Fruit fly (Drosophila melanogaster) whole organism, embryonic: ENCODE measurements around the gene CG15475.

Experiments
- Ada2b ChIP-seq: fragments of 200-800 bp; sonication (Bioruptor generic); IDR thresholded peaks from 2 replicates; pipeline ENCODE4 v1.3.6; 2022; ENCODE audit warnings: missing biosample characterization, missing genetic modification characterization
- CG10274 ChIP-seq: fragments of 200-800 bp; sonication (Bioruptor generic); optimal IDR thresholded peaks from 3 replicates; lab custom pipeline; 2017; ENCODE audit warnings: missing biosample characterization, mild to moderate bottlenecking, missing genetic modification characterization
- CG11696 ChIP-seq: fragments of 200-800 bp; sonication (Bioruptor generic); IDR thresholded peaks from 2 replicates; pipeline ENCODE4 v1.3.6; 2022; ENCODE audit warnings: missing biosample characterization, missing genetic modification characterization
- CG12299 ChIP-seq: fragments of 200-800 bp; sonication (Bioruptor generic); optimal IDR thresholded peaks from 2 replicates; lab custom pipeline; 2018; ENCODE audit warnings: missing biosample characterization, mild to moderate bottlenecking, missing genetic modification characterization
- CG15601 ChIP-seq: fragments of 200-800 bp; sonication (Bioruptor generic); optimal IDR thresholded peaks from 3 replicates; lab custom pipeline; 2019; ENCODE audit warnings: missing biosample characterization, mild to moderate bottlenecking, missing genetic modification characterization, moderate library complexity
- CG15696 ChIP-seq: fragments of 200-800 bp; sonication (Bioruptor generic); optimal IDR thresholded peaks from 2 replicates; lab custom pipeline; 2019; ENCODE audit warnings: missing biosample characterization, mild to moderate bottlenecking, missing genetic modification characterization, moderate library complexity
- CG18476 ChIP-seq: fragments of 200-800 bp; sonication (Bioruptor generic); optimal IDR thresholded peaks from 2 replicates; lab custom pipeline; 2016; ENCODE audit warnings: missing biosample characterization, mild to moderate bottlenecking, missing genetic modification characterization
- CG2129 ChIP-seq: fragments of 200-800 bp; sonication (Bioruptor generic); IDR thresholded peaks from 2 replicates; pipeline ENCODE4 v1.3.6; 2022; ENCODE audit warnings: missing biosample characterization, missing genetic modification characterization; ENCODE audit not compliant: partially characterized antibody
- CG2199 ChIP-seq: fragments of 200-800 bp; sonication (Bioruptor generic); IDR thresholded peaks from 3 replicates; pipeline ENCODE4 v1.3.6; 2022; ENCODE audit warnings: missing biosample characterization, missing genetic modification characterization
- CG31388 ChIP-seq: fragments of 200-800 bp; sonication (Bioruptor generic); optimal IDR thresholded peaks from 2 replicates; lab custom pipeline; 2016; ENCODE audit warnings: missing biosample characterization, missing genetic modification characterization
- CG32772 ChIP-seq: fragments of 200-800 bp; sonication (Bioruptor generic); IDR thresholded peaks from 2 replicates; pipeline ENCODE4 v1.3.6; 2022; ENCODE audit warnings: missing biosample characterization, missing genetic modification characterization
- CG3838 ChIP-seq: fragments of 200-800 bp; sonication (Bioruptor generic); optimal IDR thresholded peaks from 3 replicates; lab custom pipeline; 2016; ENCODE audit warnings: missing biosample characterization, missing genetic modification characterization
- CG4854 ChIP-seq: fragments of 200-800 bp; sonication (Bioruptor generic); optimal IDR thresholded peaks from 2 replicates; lab custom pipeline; 2016; ENCODE audit warnings: missing biosample characterization, missing genetic modification characterization, inconsistent platforms
- CG6813 ChIP-seq: fragments of 200-800 bp; sonication (Bioruptor generic); optimal IDR thresholded peaks from 2 replicates; lab custom pipeline; 2017; ENCODE audit warnings: missing biosample characterization, missing genetic modification characterization, mild to moderate bottlenecking, moderate library complexity, missing genetic modification reagents
- CG8089 ChIP-seq: fragments of 200-800 bp; sonication (Bioruptor generic); optimal IDR thresholded peaks from 3 replicates; lab custom pipeline; 2016; ENCODE audit warnings: missing biosample characterization, missing genetic modification characterization
- CG8290 ChIP-seq, 3 experiments: fragments of 200-800 bp; sonication (Bioruptor generic); optimal IDR thresholded peaks; 2 replicates each; lab custom pipeline; 2016 to 2019; ENCODE audit warnings: missing biosample characterization in 3 of 3, missing genetic modification characterization in 3 of 3, mild to moderate bottlenecking in 2 of 3, moderate library complexity in 1 of 3
- CG8388 ChIP-seq: fragments of 200-800 bp; sonication (Bioruptor generic); optimal IDR thresholded peaks from 2 replicates; lab custom pipeline; 2019; ENCODE audit warnings: missing biosample characterization, mild to moderate bottlenecking, missing genetic modification characterization, moderate library complexity
- CG8765 ChIP-seq: fragments of 200-800 bp; sonication (Bioruptor generic); IDR thresholded peaks from 2 replicates; pipeline ENCODE4 v1.3.6; 2022; ENCODE audit warnings: missing biosample characterization, missing genetic modification characterization
- CG9932 ChIP-seq: fragments of 200-800 bp; sonication (Bioruptor generic); IDR thresholded peaks from 2 replicates; pipeline ENCODE4 v1.3.6; 2022; ENCODE audit warnings: missing biosample characterization, missing genetic modification characterization
- CHES-1-like ChIP-seq: fragments of 200-800 bp; sonication (Bioruptor generic); optimal IDR thresholded peaks from 2 replicates; lab custom pipeline; 2016; ENCODE audit warnings: missing biosample characterization, missing genetic modification characterization
- Doc2 ChIP-seq: fragments of 200-800 bp; sonication (Bioruptor generic); IDR thresholded peaks from 2 replicates; pipeline ENCODE4 v1.3.6; 2022; ENCODE audit warnings: missing biosample characterization, missing genetic modification characterization
- Dref ChIP-seq: fragments of 200-800 bp; sonication (Bioruptor generic); IDR thresholded peaks from 2 replicates; pipeline ENCODE4 v1.3.6; 2022; ENCODE audit warnings: missing biosample characterization, missing genetic modification characterization
- Drgx ChIP-seq: fragments of 200-800 bp; sonication (Bioruptor generic); IDR thresholded peaks from 2 replicates; pipeline ENCODE4 v1.3.6; 2022; ENCODE audit warnings: missing biosample characterization, missing genetic modification characterization
- Fer2 ChIP-seq: fragments of 200-800 bp; sonication (Bioruptor generic); optimal IDR thresholded peaks from 2 replicates; lab custom pipeline; 2018; ENCODE audit warnings: missing biosample characterization, mild to moderate bottlenecking, missing genetic modification characterization, moderate library complexity
- Gsc ChIP-seq: fragments of 200-800 bp; sonication (Bioruptor generic); IDR thresholded peaks from 2 replicates; pipeline ENCODE4 v1.3.6; 2022; ENCODE audit warnings: missing biosample characterization, missing genetic modification characterization
- HHEX ChIP-seq: fragments of 200-800 bp; sonication (Bioruptor generic); optimal IDR thresholded peaks from 3 replicates; lab custom pipeline; 2017; ENCODE audit warnings: missing biosample characterization, mild to moderate bottlenecking, missing genetic modification characterization, missing genetic modification reagents
- HLHmδ ChIP-seq: fragments of 200-800 bp; sonication (Bioruptor generic); optimal IDR thresholded peaks from 2 replicates; lab custom pipeline; 2018; ENCODE audit warnings: missing biosample characterization, mild to moderate bottlenecking, missing genetic modification characterization, moderate library complexity
- HmgD ChIP-seq: fragments of 200-800 bp; sonication (Bioruptor generic); optimal IDR thresholded peaks from 3 replicates; lab custom pipeline; 2016; ENCODE audit warnings: missing biosample characterization, missing genetic modification characterization
- Lhr ChIP-seq: fragments of 200-800 bp; sonication (Bioruptor generic); optimal IDR thresholded peaks from 3 replicates; lab custom pipeline; 2017; ENCODE audit warnings: mild to moderate bottlenecking, missing biosample characterization, missing genetic modification reagents, missing genetic modification characterization
- Mad ChIP-seq: fragments of 200-800 bp; sonication (Bioruptor generic); optimal IDR thresholded peaks from 2 replicates; lab custom pipeline; 2016; ENCODE audit warnings: missing biosample characterization, missing genetic modification characterization
- Med ChIP-seq: fragments of 200-800 bp; sonication (Bioruptor generic); peaks from one replicate; lab custom pipeline; 2016; ENCODE audit warnings: missing biosample characterization, missing genetic modification characterization, mild to moderate bottlenecking, inconsistent platforms, moderate library complexity
- NC2α ChIP-seq: fragments of 200-800 bp; sonication (Bioruptor generic); optimal IDR thresholded peaks from 2 replicates; lab custom pipeline; 2016; ENCODE audit warnings: missing biosample characterization, missing genetic modification characterization
- Neu2 ChIP-seq: fragments of 200-800 bp; sonication (Bioruptor generic); optimal IDR thresholded peaks from 3 replicates; lab custom pipeline; 2016; ENCODE audit warnings: missing biosample characterization, missing genetic modification characterization, borderline replicate concordance
- Nf-YC ChIP-seq: fragments of 200-800 bp; optimal IDR thresholded peaks from 3 replicates; lab custom pipeline; 2019; ENCODE audit warnings: missing biosample characterization, mild to moderate bottlenecking, missing genetic modification characterization, moderate library complexity
- Poxn ChIP-seq: fragments of 200-800 bp; sonication (Bioruptor generic); IDR thresholded peaks from 2 replicates; pipeline ENCODE4 v1.3.6; 2022; ENCODE audit warnings: missing biosample characterization, missing genetic modification characterization
- Side ChIP-seq: fragments of 200-800 bp; sonication (Bioruptor generic); optimal IDR thresholded peaks from 2 replicates; lab custom pipeline; 2016; ENCODE audit warnings: missing biosample characterization, missing genetic modification characterization
- Spps ChIP-seq: fragments of 200-800 bp; sonication (Bioruptor generic); optimal IDR thresholded peaks from 2 replicates; lab custom pipeline; 2018; ENCODE audit warnings: missing biosample characterization, mild to moderate bottlenecking, missing genetic modification characterization
- Taf1 ChIP-seq: fragments of 200-800 bp; sonication (Bioruptor generic); IDR thresholded peaks from 2 replicates; pipeline ENCODE4 v1.3.6; 2022; ENCODE audit warnings: missing biosample characterization, missing genetic modification characterization
- emc ChIP-seq: fragments of 200-800 bp; sonication (Bioruptor generic); optimal IDR thresholded peaks from 2 replicates; lab custom pipeline; 2016; ENCODE audit warnings: missing biosample characterization, missing genetic modification characterization
- esg ChIP-seq: fragments of 200-800 bp; sonication (Bioruptor generic); conservative IDR thresholded peaks from 2 replicates; pipeline ENCODE4 v1.3.6; 2022; ENCODE audit warnings: missing biosample characterization, missing genetic modification characterization
- grn ChIP-seq: fragments of 200-800 bp; sonication (Bioruptor generic); optimal IDR thresholded peaks from 3 replicates; lab custom pipeline; 2017; ENCODE audit warnings: missing biosample characterization, missing genetic modification characterization
- lov ChIP-seq, 2 experiments: fragments of 200-800 bp in 1 of 2; fragments of >200 bp in 1 of 2; sonication (Bioruptor generic) in 1 of 2; IDR thresholded peaks in 1 of 2; optimal IDR thresholded peaks in 1 of 2; 2 replicates in 1 of 2; 3 replicates in 1 of 2; pipeline versions ENCODE4 v1.3.6 to Lab custom; 2017 to 2022; ENCODE audit warnings: missing biosample characterization in 1 of 2, missing genetic modification characterization in 1 of 2
- luna ChIP-seq: fragments of 200-800 bp; sonication (Bioruptor generic); optimal IDR thresholded peaks from 2 replicates; lab custom pipeline; 2016; ENCODE audit warnings: missing biosample characterization, missing genetic modification characterization
- otp ChIP-seq: fragments of 200-800 bp; sonication (Bioruptor generic); IDR thresholded peaks from 3 replicates; pipeline ENCODE4, ENCODE4 v1.3.6; 2022; ENCODE audit warnings: missing biosample characterization, missing genetic modification characterization
- pita ChIP-seq: fragments of 200-800 bp; sonication (Bioruptor generic); optimal IDR thresholded peaks from 2 replicates; lab custom pipeline; 2017; ENCODE audit warnings: missing biosample characterization, mild to moderate bottlenecking, missing genetic modification characterization
- sd ChIP-seq: fragments of 200-800 bp; sonication (Bioruptor generic); optimal IDR thresholded peaks from 3 replicates; lab custom pipeline; 2018; ENCODE audit warnings: missing biosample characterization, mild to moderate bottlenecking, missing genetic modification characterization, moderate library complexity
- slp2 ChIP-seq: fragments of 200-800 bp; sonication (Bioruptor generic); optimal IDR thresholded peaks from 2 replicates; lab custom pipeline; 2016; ENCODE audit warnings: missing biosample characterization, missing genetic modification characterization
- stc ChIP-seq: fragments of 200-800 bp; sonication (Bioruptor generic); IDR thresholded peaks from 2 replicates; pipeline ENCODE4 v1.3.6; 2022; ENCODE audit warnings: missing biosample characterization, missing genetic modification characterization
- toy ChIP-seq: fragments of 200-800 bp; sonication (Bioruptor generic); IDR thresholded peaks from 2 replicates; pipeline ENCODE4 v1.3.6; 2022; ENCODE audit warnings: missing biosample characterization, missing genetic modification characterization
- trem ChIP-seq: fragments of 200-800 bp; optimal IDR thresholded peaks from 3 replicates; lab custom pipeline; 2019; ENCODE audit warnings: missing biosample characterization, mild to moderate bottlenecking, missing genetic modification characterization, moderate library complexity
- trh ChIP-seq: fragments of 200-800 bp; sonication (Bioruptor generic); optimal IDR thresholded peaks from 2 replicates; lab custom pipeline; 2016; ENCODE audit warnings: missing biosample characterization, missing genetic modification characterization
- wor ChIP-seq: fragments of 200-800 bp; sonication (Bioruptor generic); IDR thresholded peaks from 2 replicates; pipeline ENCODE4 v1.3.6; 2022; ENCODE audit warnings: missing biosample characterization, missing genetic modification characterization

Gene CG15475

DNA sequence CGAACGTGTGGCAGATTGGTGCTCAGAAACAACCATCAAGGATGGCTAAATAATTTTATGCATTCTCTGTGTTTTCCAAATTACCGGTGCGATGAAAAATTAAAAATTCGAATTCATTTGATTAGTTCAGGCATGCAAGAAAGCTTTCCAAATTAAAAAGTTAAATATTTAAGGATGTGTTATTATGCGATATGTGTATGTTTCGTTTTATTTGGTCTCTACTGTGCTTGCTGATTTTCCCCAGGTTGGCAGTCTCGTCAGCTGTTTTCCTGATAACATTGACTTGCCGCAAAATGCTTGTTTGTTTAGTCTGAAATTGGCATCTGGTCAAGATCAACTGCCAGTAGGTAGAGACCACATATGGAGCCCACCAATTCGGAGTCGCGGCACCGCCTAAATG, 35.6 kb downstream of the CG15475 start, which contains the start of gene CG2611 (continued):
- TF ChIP-seq Fer2 (tag; lab: Kevin White, UChicago) (no peak), Gsc (GFP tag; lab: Robert Waterston, UW) (no peak), Drgx (no peak), Nf-YC (no peak), CG31388 (GFP tag; lab: Kevin White, UChicago) (no peak), Spps (tag; lab: Kevin White, UChicago) (no peak), CG8765 (GFP tag; lab: Robert Waterston, UW) (no peak; the same call in 1 of the 2 replicates), CG10274 (GFP tag; lab: Kevin White, UChicago) (no peak), CG4854 (GFP tag; lab: Kevin White, UChicago) (peak; percentile 21), pita (GFP tag; lab: Kevin White, UChicago) (no peak), toy (GFP tag; lab: Robert Waterston, UW) (no peak), Ada2b (GFP tag; lab: Robert Waterston, UW) (peak; percentile 39; the same call in 1 of the 2 replicates), trem (tag; lab: Kevin White, UChicago) (peak; percentile 99), HLHmδ (no peak), CG8290 (GFP tag; optimal IDR thresholded peaks at IDR 0.05; lab: Kevin White, UChicago) (no peak), CG8290 (tag; optimal IDR thresholded peaks at IDR 0.05; lab: Kevin White, UChicago) (no peak), HmgD (GFP tag; lab: Kevin White, UChicago) (no peak), CG32772 (GFP tag; lab: Robert Waterston, UW) (no peak), CG6813 (no peak), stc (GFP tag; lab: Robert Waterston, UW) (no peak), Taf1 (GFP tag; lab: Robert Waterston, UW) (no peak), CG2199 (GFP tag; lab: Robert Waterston, UW) (no peak), Med (GFP tag; lab: Kevin White, UChicago) (peak; percentile 77), wor (GFP tag; lab: Robert Waterston, UW) (no peak), trh (GFP tag; lab: Kevin White, UChicago) (no peak), CG15696 (tag; lab: Kevin White, UChicago) (peak; percentile 37), Lhr (GFP tag; lab: Kevin White, UChicago) (no peak), CG11696 (no peak), sd (tag; lab: Kevin White, UChicago) (no peak), Dref (GFP tag; lab: Robert Waterston, UW) (no peak), emc (GFP tag; lab: Kevin White, UChicago) (no peak), CG18476 (peak; percentile 44), CG2129 (GFP tag; lab: Robert Waterston, UW) (no peak), grn (no peak), CG15601 (tag; lab: Kevin White, UChicago) (no peak), HHEX (GFP tag; lab: Kevin White, UChicago) (no peak), slp2 (GFP tag; lab: Kevin White, UChicago) (peak; percentile 26), CG3838 (GFP tag; lab: Kevin White, UChicago) (no peak), Side (GFP tag; lab: Kevin White, UChicago) (peak; percentile 31), Poxn (no peak), CG8388 (peak; percentile 20), Mad (GFP tag; lab: Kevin White, UChicago) (peak; percentile 34), otp (GFP tag; lab: Robert Waterston, UW) (no peak), CG12299 (no peak), lov (optimal IDR thresholded peaks at IDR 0.05; lab: Kevin White, UChicago) (no peak), lov (GFP tag; IDR thresholded peaks at IDR 0.05; lab: Robert Waterston, UW) (no peak), luna (GFP tag; lab: Kevin White, UChicago) (no peak), CG9932 (peak; percentile 73), Doc2 (GFP tag; lab: Robert Waterston, UW) (no peak), esg (GFP tag; lab: Robert Waterston, UW) (no peak), CG8089 (GFP tag; lab: Kevin White, UChicago) (peak; percentile 2), CHES-1-like (GFP tag; lab: Kevin White, UChicago) (peak; percentile 65), NC2α (GFP tag; lab: Kevin White, UChicago) (no peak), Neu2 (GFP tag; lab: Kevin White, UChicago) (peak; percentile 3)
